Fruit fly (Drosophila melanogaster): ENCODE data around the gene Sap30.

DNA sequence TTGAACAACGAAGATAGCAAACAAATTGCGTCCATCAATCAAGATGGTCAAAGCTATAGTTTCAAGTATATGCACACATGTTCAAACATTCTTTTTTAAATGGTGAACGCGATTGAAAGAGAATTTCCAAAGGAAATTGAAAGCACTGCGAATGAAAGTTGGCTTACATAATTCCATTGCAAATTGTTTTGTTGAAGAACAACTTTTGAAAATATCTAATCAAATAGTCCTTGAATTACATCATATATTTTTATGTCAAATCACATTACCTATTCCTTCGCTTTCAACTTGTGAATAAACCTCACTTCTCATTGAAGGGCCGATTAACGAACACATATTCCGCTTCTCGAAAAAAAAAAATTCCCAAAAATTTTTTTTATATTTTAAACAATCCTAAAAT is 46.5 kb upstream of the Sap30 start, which contains the start of gene CG32568:
- TF ChIP-seq CG8159 (tag; optimal IDR thresholded peaks at IDR 0.05), result no peak
- no peak for TF ChIP-seq Ets98B (GFP tag; IDR thresholded peaks at IDR 0.05)
- no peak for TF ChIP-seq fd96Ca (GFP tag; IDR thresholded peaks at IDR 0.05)
- TF ChIP-seq CG9948 (tag; optimal IDR thresholded peaks at IDR 0.05), result no peak
- no peak for TF ChIP-seq CG13204 (GFP tag; optimal IDR thresholded peaks at IDR 0.05)
- no peak for TF ChIP-seq CG8301 (tag; optimal IDR thresholded peaks at IDR 0.05)
- TF ChIP-seq EcR (GFP tag; optimal IDR thresholded peaks at IDR 0.05), result no peak
- no peak for TF ChIP-seq Snoo (tag; optimal IDR thresholded peaks at IDR 0.05)
- TF ChIP-seq CG32121 (GFP tag; IDR thresholded peaks at IDR 0.05), result no peak
- no peak for TF ChIP-seq CG15710 (tag; optimal IDR thresholded peaks at IDR 0.05)
- TF ChIP-seq gl (tag; optimal IDR thresholded peaks at IDR 0.05), result no peak

All from whole organism, pupa.